Fruit fly (Drosophila melanogaster): ENCODE data around the gene CG15743.

The CG15743 gene

dm6 chrX:13254442-13254841 lies 31.1 kb upstream of the CG15743 start:
- no peak for TF ChIP-seq Hr39 (GFP tag; optimal IDR thresholded peaks at IDR 0.05)
- TF ChIP-seq OdsH (GFP tag; optimal IDR thresholded peaks at IDR 0.05) = no peak
- peak; percentile 66; the same call in 2 of the 3 replicates for TF ChIP-seq CG6163 (GFP tag; IDR thresholded peaks at IDR 0.05)
- TF ChIP-seq CG6276 (GFP tag; optimal IDR thresholded peaks at IDR 0.05) = no peak
- TF ChIP-seq CG6792 (GFP tag; optimal IDR thresholded peaks at IDR 0.05) = no peak
- peak; percentile 38 for TF ChIP-seq CG16779 (tag; optimal IDR thresholded peaks at IDR 0.05)
- TF ChIP-seq Smox (GFP tag; optimal IDR thresholded peaks at IDR 0.05) = peak; percentile 7
- TF ChIP-seq eg (GFP tag; IDR thresholded peaks at IDR 0.05) = peak; percentile 51; the same call in 1 of the 3 replicates
- peak; percentile 34 for TF ChIP-seq CG6854 (GFP tag; optimal IDR thresholded peaks at IDR 0.05)
- peak; percentile 0 for TF ChIP-seq CG9139 (GFP tag; optimal IDR thresholded peaks at IDR 0.05)
- TF ChIP-seq salr (GFP tag; optimal IDR thresholded peaks at IDR 0.05) = no peak
- no peak for TF ChIP-seq Ets96B (tag; optimal IDR thresholded peaks at IDR 0.05)
- peak; percentile 1 for TF ChIP-seq Eip75B (GFP tag; optimal IDR thresholded peaks at IDR 0.05)
- TF ChIP-seq vri (GFP tag; optimal IDR thresholded peaks at IDR 0.05) = peak; percentile 93
- no peak for TF ChIP-seq CG10669 (GFP tag; optimal IDR thresholded peaks at IDR 0.05)
- TF ChIP-seq Gug (GFP tag; IDR thresholded peaks at IDR 0.05) = no peak
- no peak for TF ChIP-seq net (GFP tag; optimal IDR thresholded peaks at IDR 0.05)
- TF ChIP-seq esn (GFP tag; optimal IDR thresholded peaks at IDR 0.05) = peak; percentile 41
- TF ChIP-seq CG31627 (GFP tag; optimal IDR thresholded peaks at IDR 0.05) = no peak
- TF ChIP-seq CG11294 (GFP tag; IDR thresholded peaks at IDR 0.05) = no peak
- TF ChIP-seq svp (GFP tag) = peak; percentile 66
- no peak for TF ChIP-seq CG10631 (GFP tag; optimal IDR thresholded peaks at IDR 0.05)
- TF ChIP-seq CG3032 (tag; optimal IDR thresholded peaks at IDR 0.05) = peak; percentile 16
- TF ChIP-seq Eip78C (GFP tag) = peak; percentile 67
- TF ChIP-seq Sox102F (GFP tag; optimal IDR thresholded peaks at IDR 0.05) = peak; percentile 48
- peak; percentile 28 for TF ChIP-seq CG34406 (GFP tag; optimal IDR thresholded peaks at IDR 0.05)
- TF ChIP-seq Met (GFP tag; optimal IDR thresholded peaks at IDR 0.05) = peak; percentile 26
- no peak for TF ChIP-seq CG1621 (tag; optimal IDR thresholded peaks at IDR 0.05)
- TF ChIP-seq achi (GFP tag; optimal IDR thresholded peaks at IDR 0.05) = no peak
- no peak for TF ChIP-seq fd85E (GFP tag; optimal IDR thresholded peaks at IDR 0.05)
- peak; percentile 50 for TF ChIP-seq fkh (GFP tag; optimal IDR thresholded peaks at IDR 0.05)
- TF ChIP-seq lz (GFP tag; optimal IDR thresholded peaks at IDR 0.05) = no peak
- no peak for TF ChIP-seq CG11762 (GFP tag; optimal IDR thresholded peaks at IDR 0.05; ENCODE audit: insufficient read depth)
- no peak for TF ChIP-seq CG8119 (GFP tag; IDR thresholded peaks at IDR 0.05)
- TF ChIP-seq Blimp-1 (GFP tag; optimal IDR thresholded peaks at IDR 0.05) = no peak
- TF ChIP-seq CG7368 (GFP tag; optimal IDR thresholded peaks at IDR 0.05) = peak; percentile 12
- TF ChIP-seq Sox15 (GFP tag; optimal IDR thresholded peaks at IDR 0.05) = no peak
- no peak for TF ChIP-seq Sox14 (GFP tag; optimal IDR thresholded peaks at IDR 0.05)
- peak; percentile 26 to 41 for TF ChIP-seq ss (GFP tag; optimal IDR thresholded peaks at IDR 0.05)
- peak; percentile 2 for TF ChIP-seq topi (GFP tag; optimal IDR thresholded peaks at IDR 0.05)
- no peak for TF ChIP-seq fd59A (GFP tag; optimal IDR thresholded peaks at IDR 0.05)
- TF ChIP-seq dsx (GFP tag; optimal IDR thresholded peaks at IDR 0.05; ENCODE audit: poor library complexity, severe bottlenecking) = no peak
- TF ChIP-seq CG6808 (GFP tag; optimal IDR thresholded peaks at IDR 0.05) = no peak
- no peak for TF ChIP-seq acj6 (GFP tag; optimal IDR thresholded peaks at IDR 0.05)

Measured in whole organism, prepupa.